Worm (Caenorhabditis elegans): ENCODE results near the gene clec-234.

Gene clec-234

ce11 chrV:16443626-16444025, 10.3 kb upstream of the clec-234 start, which contains the start of gene srh-141:
Gene srh-141 (plus strand): TSS chrV:16443926.
- TF ChIP-seq dao-5 (tag; optimal IDR thresholded peaks at IDR 0.05): no peak
- no peak for TF ChIP-seq him-1 (tag; optimal IDR thresholded peaks at IDR 0.05)
- no peak for TF ChIP-seq W03F9.2 (tag; optimal IDR thresholded peaks at IDR 0.05)

DNA sequence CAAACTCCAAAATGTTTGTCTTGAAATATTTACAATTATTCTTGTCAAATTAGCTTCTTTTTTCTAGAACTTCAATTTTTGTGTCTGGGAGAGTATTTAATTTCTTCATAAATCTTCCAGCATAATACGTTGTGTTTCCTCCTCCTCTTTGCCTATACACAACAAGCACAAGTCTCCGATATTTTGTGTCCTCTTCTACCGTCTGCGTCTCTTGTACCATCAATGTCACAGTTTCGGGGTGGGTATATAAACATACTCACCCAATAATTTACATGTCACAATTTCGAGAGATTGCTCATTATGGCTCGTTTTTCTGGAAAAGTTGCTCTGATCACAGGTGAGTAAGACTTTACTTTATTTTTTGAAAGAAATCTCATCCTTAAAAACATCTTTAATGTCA, 4.2 kb upstream of the clec-234 start, which contains the start of gene F26D2.15:
TSS of gene F26D2.15 (plus strand) at position 301 of the 400 bp plus-strand sequence.
- TF ChIP-seq W03F9.2 (tag; optimal IDR thresholded peaks at IDR 0.05): no peak
- no peak for TF ChIP-seq him-1 (tag; optimal IDR thresholded peaks at IDR 0.05)
- TF ChIP-seq dao-5 (tag; optimal IDR thresholded peaks at IDR 0.05): no peak

ce11 chrV:16435510-16435909, 2.1 kb upstream of the clec-234 start, which contains the start of the genes F26D2.13 and F26D2.14:
Gene F26D2.13 (minus strand): TSS chrV:16435610.
Gene F26D2.14 (plus strand): TSS chrV:16435855.
- TF ChIP-seq dao-5 (tag; optimal IDR thresholded peaks at IDR 0.05) (no peak), W03F9.2 (tag; optimal IDR thresholded peaks at IDR 0.05) (no peak), him-1 (tag; optimal IDR thresholded peaks at IDR 0.05) (no peak)

DNA sequence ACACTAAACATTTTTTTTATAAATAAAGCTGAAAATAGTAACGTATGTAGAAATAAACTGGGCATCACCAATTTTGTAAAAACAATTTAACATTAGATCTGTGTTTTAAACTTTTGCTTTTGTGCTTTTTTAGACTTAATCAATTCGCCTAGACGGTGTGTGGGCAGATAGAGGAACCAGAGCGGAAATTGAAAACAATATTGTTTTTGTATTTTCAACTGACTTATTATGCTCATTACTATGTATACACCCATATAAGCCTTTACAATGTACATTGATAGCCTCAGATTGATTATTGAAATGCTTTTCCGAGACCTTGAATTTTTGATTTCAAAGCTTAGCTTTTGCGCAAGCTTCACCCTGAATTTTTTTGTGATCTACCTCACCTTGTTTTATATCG, 3.4 kb downstream of the clec-234 start, which contains the start of gene str-73:
TSS of gene str-73 (plus strand) at position 301 of the 400 bp plus-strand sequence.
- TF ChIP-seq W03F9.2 (tag; optimal IDR thresholded peaks at IDR 0.05) (no peak), dao-5 (tag; optimal IDR thresholded peaks at IDR 0.05) (no peak), him-1 (tag; optimal IDR thresholded peaks at IDR 0.05) (no peak)

DNA sequence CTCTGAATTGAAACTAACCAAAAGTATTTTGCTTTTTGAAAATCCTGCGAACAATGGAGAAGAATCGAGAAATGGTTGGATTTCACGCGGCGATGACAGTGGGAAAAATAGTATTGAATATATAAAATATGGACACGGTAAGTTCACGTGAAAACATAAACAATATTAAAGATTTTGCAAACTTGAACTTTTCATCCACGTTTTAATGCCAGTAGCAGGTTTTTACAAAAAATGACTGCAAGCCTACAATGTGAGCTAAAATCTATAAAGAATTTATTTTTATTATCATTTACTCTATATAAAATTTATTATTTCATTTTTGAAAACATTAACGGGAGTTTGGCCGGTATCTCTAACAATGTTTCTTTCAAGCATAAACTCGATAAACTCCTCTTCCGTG, 3.9 kb downstream of the clec-234 start, which contains the start of gene F26D2.10:
TSS of gene F26D2.10 (minus strand) at position 101 of the 400 bp plus-strand sequence.
- TF ChIP-seq W03F9.2 (tag; optimal IDR thresholded peaks at IDR 0.05) (no peak), dao-5 (tag; optimal IDR thresholded peaks at IDR 0.05) (no peak), him-1 (tag; optimal IDR thresholded peaks at IDR 0.05) (no peak)

DNA sequence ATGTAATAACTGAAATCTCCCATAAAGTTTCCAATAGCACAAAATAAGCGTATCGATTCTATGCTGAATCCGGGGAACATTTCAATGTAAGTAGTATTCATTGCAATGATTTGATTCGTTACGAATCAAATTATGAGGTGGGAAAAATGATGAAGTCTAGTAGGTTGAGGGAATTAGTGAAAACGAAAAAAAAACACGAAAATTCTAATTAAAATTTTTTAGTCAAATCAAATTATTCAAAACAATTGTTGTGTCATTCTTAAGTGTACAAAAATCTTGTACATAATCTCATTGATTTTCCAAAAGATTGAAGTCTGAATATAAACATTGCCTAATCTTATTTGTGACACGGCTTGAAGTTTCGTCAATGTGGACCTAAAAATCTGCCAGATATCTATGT, 8.9 kb downstream of the clec-234 start, which contains the start of gene srw-29:
TSS of gene srw-29 (minus strand) at position 101 of the 400 bp plus-strand sequence.
- TF ChIP-seq dao-5 (tag; optimal IDR thresholded peaks at IDR 0.05) (no peak), W03F9.2 (tag; optimal IDR thresholded peaks at IDR 0.05) (no peak), him-1 (tag; optimal IDR thresholded peaks at IDR 0.05) (no peak)

DNA sequence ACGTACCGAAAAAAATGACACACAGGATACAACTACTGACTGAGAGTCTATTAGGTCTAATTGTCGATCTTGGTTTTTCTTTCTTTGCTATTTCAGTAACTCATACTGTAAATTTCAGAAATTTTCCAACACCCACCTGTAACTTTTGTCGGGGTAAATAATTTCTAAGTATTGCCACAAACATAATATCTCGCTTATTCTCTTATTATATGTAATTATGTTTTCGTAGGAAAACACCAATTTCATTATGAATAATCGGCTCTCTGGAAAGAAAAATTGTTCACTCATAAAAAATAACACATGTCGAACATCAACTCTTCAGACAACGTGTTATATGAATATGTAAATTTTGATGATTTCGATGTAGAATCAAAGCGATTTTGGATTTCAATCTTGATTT, 12.7 kb downstream of the clec-234 start, which contains the start of gene srw-48:
TSS of gene srw-48 (plus strand) at position 301 of the 400 bp plus-strand sequence.
- no peak for TF ChIP-seq W03F9.2 (tag; optimal IDR thresholded peaks at IDR 0.05)
- no peak for TF ChIP-seq him-1 (tag; optimal IDR thresholded peaks at IDR 0.05)
- no peak for TF ChIP-seq dao-5 (tag; optimal IDR thresholded peaks at IDR 0.05)

ce11 chrV:16419769-16420168, 13.6 kb downstream of the clec-234 start, which contains the start of gene F26D2.16:
Gene F26D2.16 (minus strand): TSS chrV:16419869.
- no peak for TF ChIP-seq him-1 (tag; optimal IDR thresholded peaks at IDR 0.05)
- TF ChIP-seq dao-5 (tag; optimal IDR thresholded peaks at IDR 0.05): no peak
- no peak for TF ChIP-seq W03F9.2 (tag; optimal IDR thresholded peaks at IDR 0.05)

ce11 chrV:16417014-16417413, 16.4 kb downstream of the clec-234 start, which contains the start of gene str-55:
Gene str-55 (minus strand): TSS chrV:16417114.
- TF ChIP-seq dao-5 (tag; optimal IDR thresholded peaks at IDR 0.05): no peak
- TF ChIP-seq W03F9.2 (tag; optimal IDR thresholded peaks at IDR 0.05): no peak
- TF ChIP-seq him-1 (tag; optimal IDR thresholded peaks at IDR 0.05): no peak

ce11 chrV:16410521-16410920, 22.9 kb downstream of the clec-234 start, which contains the start of gene srh-145:
Gene srh-145 (plus strand): TSS chrV:16410713.
- TF ChIP-seq him-1 (tag; optimal IDR thresholded peaks at IDR 0.05): no peak
- no peak for TF ChIP-seq dao-5 (tag; optimal IDR thresholded peaks at IDR 0.05)
- no peak for TF ChIP-seq W03F9.2 (tag; optimal IDR thresholded peaks at IDR 0.05)

DNA sequence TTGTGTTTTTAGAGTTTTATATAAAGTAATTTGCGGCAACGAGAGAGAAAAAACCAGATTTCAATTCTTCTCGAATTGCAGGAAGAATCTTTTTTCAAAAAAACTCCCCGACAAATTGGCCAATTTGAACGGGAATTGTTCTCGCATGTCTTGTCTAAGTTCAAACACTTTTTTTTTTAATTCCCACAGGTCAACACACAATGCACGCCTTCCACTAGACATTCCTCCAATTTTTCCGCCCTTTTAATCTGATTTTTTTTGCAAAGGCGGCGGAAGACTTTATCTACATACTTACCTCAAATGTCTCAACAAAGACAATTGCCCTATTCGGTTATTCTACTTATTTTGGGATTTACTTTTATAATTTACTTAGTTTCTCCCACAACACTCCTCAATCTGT, 25.7 kb downstream of the clec-234 start, which contains the start of gene F26D2.3:
TSS of gene F26D2.3 (plus strand) at position 301 of the 400 bp plus-strand sequence.
- TF ChIP-seq him-1 (tag; optimal IDR thresholded peaks at IDR 0.05) (no peak), W03F9.2 (tag; optimal IDR thresholded peaks at IDR 0.05) (no peak), dao-5 (tag; optimal IDR thresholded peaks at IDR 0.05) (no peak)

DNA sequence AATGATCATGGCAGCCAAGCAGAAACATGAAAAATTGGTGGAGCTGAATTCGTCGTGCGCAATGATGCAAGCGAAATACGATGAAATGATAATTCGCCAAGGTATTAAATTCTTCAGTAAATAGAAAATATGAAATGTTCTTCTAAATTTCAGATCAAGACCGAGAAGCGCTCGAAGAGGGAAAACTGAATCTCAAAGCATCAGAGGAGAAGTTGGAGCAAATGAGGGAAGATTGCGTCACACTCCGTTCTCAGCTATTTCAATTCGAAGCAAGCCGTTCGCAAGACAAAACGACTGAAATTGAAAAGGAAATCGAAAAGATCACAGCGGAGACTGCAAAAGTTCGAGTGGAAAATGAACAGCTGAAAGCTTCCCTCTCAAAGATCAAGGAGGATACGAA, 27.0 kb downstream of the clec-234 start:
- TF ChIP-seq dao-5 (tag; optimal IDR thresholded peaks at IDR 0.05): no peak
- TF ChIP-seq him-1 (tag; optimal IDR thresholded peaks at IDR 0.05): no peak
- no peak for TF ChIP-seq W03F9.2 (tag; optimal IDR thresholded peaks at IDR 0.05)

DNA sequence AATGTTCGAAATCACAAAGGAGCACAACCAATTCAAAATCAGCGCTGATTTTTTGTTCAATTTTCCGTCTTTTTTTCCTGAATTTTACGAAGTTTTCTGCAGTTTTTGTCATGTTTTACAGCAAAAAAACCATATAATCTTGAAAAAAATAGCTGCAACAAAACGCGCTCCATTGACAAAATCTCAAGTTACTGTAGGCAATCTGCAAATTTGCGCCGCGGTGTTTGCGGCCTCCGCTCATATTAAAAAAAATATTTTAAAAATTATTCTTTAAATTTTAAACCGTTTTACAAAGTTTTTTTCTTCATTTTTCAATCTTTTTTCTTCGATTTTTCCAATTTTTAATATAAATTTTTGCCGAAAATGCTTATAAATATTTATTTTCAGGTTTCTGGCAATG, 28.0 kb downstream of the clec-234 start:
- no peak for TF ChIP-seq him-1 (tag; optimal IDR thresholded peaks at IDR 0.05)

ce11 chrV:16403974-16404373, 29.4 kb downstream of the clec-234 start, which contains the start of gene syp-1:
Gene syp-1 (plus strand): TSS chrV:16404274.
- no peak for TF ChIP-seq dao-5 (tag; optimal IDR thresholded peaks at IDR 0.05)
- no peak for TF ChIP-seq him-1 (tag; optimal IDR thresholded peaks at IDR 0.05)
- TF ChIP-seq W03F9.2 (tag; optimal IDR thresholded peaks at IDR 0.05): no peak

ce11 chrV:16401519-16401918, 31.9 kb downstream of the clec-234 start, which contains the start of gene F13A7.14:
Gene F13A7.14 (plus strand): TSS chrV:16401891.
- peak; percentile 72 for TF ChIP-seq W03F9.2 (tag; optimal IDR thresholded peaks at IDR 0.05)
- no peak for TF ChIP-seq him-1 (tag; optimal IDR thresholded peaks at IDR 0.05)

Data from whole organism, L4/young adult.